Worm (Caenorhabditis elegans) whole organism, young adult: ENCODE data around the gene hst-2.

Source experiments
- C06A6.2 ChIP-seq: fragments of 200-800 bp; sonication (Bioruptor generic); conservative IDR thresholded peaks from 2 replicates; pipeline ENCODE4 v1.3.6; 2022; ENCODE audit warnings: missing genetic modification characterization, missing compliant biosample characterization
- C17E4.6 ChIP-seq: fragments of 200-800 bp; sonication (Bioruptor generic); IDR thresholded peaks from 2 replicates; pipeline ENCODE4 v1.3.6; 2022; ENCODE audit warnings: missing genetic modification reagents, missing genetic modification characterization, missing compliant biosample characterization
- F10E7.11 ChIP-seq: sonication (generic microtip); optimal IDR thresholded peaks from 2 replicates; lab custom pipeline; 2017; ENCODE audit warnings: mild to moderate bottlenecking, missing genetic modification characterization, moderate library complexity, missing compliant biosample characterization
- F22D6.2 ChIP-seq: sonication (generic microtip); optimal IDR thresholded peaks from 2 replicates; lab custom pipeline; 2016; ENCODE audit warnings: mild to moderate bottlenecking, missing genetic modification characterization, missing compliant biosample characterization
- F55B11.4 ChIP-seq: sonication (generic microtip); optimal IDR thresholded peaks from 2 replicates; lab custom pipeline; 2016; ENCODE audit warnings: missing compliant biosample characterization, missing genetic modification characterization, borderline replicate concordance; ENCODE audit not compliant: insufficient read depth
- F57C9.4 ChIP-seq: sonication (generic microtip); optimal IDR thresholded peaks from 2 replicates; lab custom pipeline; 2017; ENCODE audit warnings: mild to moderate bottlenecking, missing genetic modification characterization, missing compliant biosample characterization
- Y53F4B.3 ChIP-seq: fragments of 200-800 bp; sonication (Bioruptor generic); IDR thresholded peaks from 2 replicates; pipeline ENCODE4 v1.3.6; 2022; ENCODE audit warnings: missing genetic modification reagents, missing genetic modification characterization, missing compliant biosample characterization
- ZK185.1 ChIP-seq: sonication (generic microtip); optimal IDR thresholded peaks from 2 replicates; lab custom pipeline; 2016; ENCODE audit warnings: mild to moderate bottlenecking, missing genetic modification characterization, missing compliant biosample characterization; ENCODE audit not compliant: poor library complexity, severe bottlenecking
- ama-1 ChIP-seq, 3 experiments: fragments of 150-350 bp in 1 of 3; sonication (generic microtip) in 2 of 3; optimal IDR thresholded peaks; 2 replicates each; lab custom pipeline; 2014 to 2018; ENCODE audit warnings: missing biosample characterization in 2 of 3, missing genetic modification characterization in 2 of 3, missing genetic modification reagents in 2 of 3
- aptf-3 ChIP-seq: fragments of 200-800 bp; sonication (Bioruptor generic); IDR thresholded peaks from 2 replicates; pipeline ENCODE4 v1.3.6; 2022; ENCODE audit warnings: missing genetic modification characterization, missing compliant biosample characterization
- cebp-1 ChIP-seq, 2 experiments: fragments of 200-800 bp in 1 of 2; sonication (Bioruptor generic) in 1 of 2; sonication (generic microtip) in 1 of 2; IDR thresholded peaks in 1 of 2; optimal IDR thresholded peaks in 1 of 2; 2 replicates each; pipeline versions ENCODE4 v1.3.6 to Lab custom; 2017 to 2022; ENCODE audit warnings: missing compliant biosample characterization in 2 of 2, missing genetic modification characterization in 2 of 2, mild to moderate bottlenecking in 1 of 2, missing genetic modification reagents in 1 of 2, moderate library complexity in 1 of 2
- cebp-2 ChIP-seq: fragments of 200-800 bp; sonication (Bioruptor generic); IDR thresholded peaks from 2 replicates; pipeline ENCODE4 v1.3.6; 2022; ENCODE audit warnings: missing genetic modification characterization, missing compliant biosample characterization
- ceh-27 ChIP-seq: fragments of 200-800 bp; sonication (Bioruptor generic); optimal IDR thresholded peaks from 2 replicates; lab custom pipeline; 2018; ENCODE audit warnings: mild to moderate bottlenecking, missing genetic modification characterization, moderate library complexity, missing compliant biosample characterization
- dox-1 ChIP-seq: fragments of 200-800 bp; sonication (Bioruptor generic); IDR thresholded peaks from 2 replicates; pipeline ENCODE4 v1.3.6; 2022; ENCODE audit warnings: missing genetic modification reagents, missing genetic modification characterization, missing compliant biosample characterization
- dpl-1 ChIP-seq: fragments of 150-350 bp; optimal IDR thresholded peaks from 2 replicates; lab custom pipeline; 2014; ENCODE audit warnings: missing biosample characterization, missing genetic modification reagents, missing genetic modification characterization
- efl-1 ChIP-seq: fragments of 150-350 bp; optimal IDR thresholded peaks from 2 replicates; lab custom pipeline; 2014; ENCODE audit warnings: missing biosample characterization, missing genetic modification reagents, missing genetic modification characterization
- egl-18 ChIP-seq: fragments of 200-800 bp; sonication (Bioruptor generic); IDR thresholded peaks from 2 replicates; pipeline ENCODE4 v1.3.6; 2022; ENCODE audit warnings: missing genetic modification reagents, missing genetic modification characterization, missing compliant biosample characterization
- egl-44 ChIP-seq: fragments of 200-800 bp; sonication (Bioruptor generic); IDR thresholded peaks from 2 replicates; pipeline ENCODE4 v1.3.6; 2022; ENCODE audit warnings: missing genetic modification reagents, missing genetic modification characterization, missing compliant biosample characterization
- ets-4 ChIP-seq: fragments of 200-800 bp; sonication (Bioruptor generic); optimal IDR thresholded peaks from 2 replicates; lab custom pipeline; 2018; ENCODE audit warnings: mild to moderate bottlenecking, missing genetic modification characterization, missing compliant biosample characterization
- hmg-1.2 ChIP-seq: fragments of 200-800 bp; sonication (Bioruptor generic); IDR thresholded peaks from 2 replicates; pipeline ENCODE4 v1.3.6; 2022; ENCODE audit warnings: missing genetic modification reagents, missing genetic modification characterization, missing compliant biosample characterization
- hsf-1 ChIP-seq: fragments of 200-800 bp; sonication (Bioruptor generic); IDR thresholded peaks from 2 replicates; pipeline ENCODE4 v1.3.6; 2022; ENCODE audit warnings: missing genetic modification reagents, missing genetic modification characterization, missing compliant biosample characterization
- let-526 ChIP-seq: fragments of 200-800 bp; sonication (Bioruptor generic); IDR thresholded peaks from 2 replicates; pipeline ENCODE4 v1.3.6; 2022; ENCODE audit warnings: missing genetic modification reagents, missing genetic modification characterization, missing compliant biosample characterization
- lin-54 ChIP-seq: fragments of 200-800 bp; sonication (Bioruptor generic); optimal IDR thresholded peaks from 2 replicates; lab custom pipeline; 2018; ENCODE audit warnings: mild to moderate bottlenecking, missing genetic modification characterization, missing compliant biosample characterization
- madf-8 ChIP-seq: fragments of 200-800 bp; sonication (Bioruptor generic); conservative IDR thresholded peaks from 2 replicates; pipeline ENCODE4 v1.3.6; 2022; ENCODE audit warnings: missing genetic modification reagents, missing genetic modification characterization, missing compliant biosample characterization
- mes-4 ChIP-seq: sonication (generic microtip); optimal IDR thresholded peaks from 2 replicates; lab custom pipeline; 2016; ENCODE audit warnings: missing genotype, missing genetic modification characterization, missing compliant biosample characterization
- mxl-1 ChIP-seq: sonication (generic microtip); optimal IDR thresholded peaks from 2 replicates; lab custom pipeline; 2016; ENCODE audit warnings: missing genetic modification characterization, missing compliant biosample characterization
- nhr-120 ChIP-seq: fragments of 200-800 bp; sonication (Bioruptor generic); IDR thresholded peaks from 2 replicates; pipeline ENCODE4 v1.3.6; 2022; ENCODE audit warnings: missing genetic modification characterization, missing compliant biosample characterization
- nhr-80 ChIP-seq: sonication (generic microtip); optimal IDR thresholded peaks from 2 replicates; lab custom pipeline; 2016; ENCODE audit warnings: missing genetic modification characterization, missing compliant biosample characterization
- pha-4 ChIP-seq: fragments of 150-350 bp; sonication (generic microtip); optimal IDR thresholded peaks from 2 replicates; lab custom pipeline; 2014; ENCODE audit warnings: missing biosample characterization, missing genetic modification reagents, missing genetic modification characterization
- sdz-38 ChIP-seq: sonication (generic microtip); optimal IDR thresholded peaks from 2 replicates; lab custom pipeline; 2016; ENCODE audit warnings: missing genotype, missing genetic modification characterization, missing compliant biosample characterization
- sea-2 ChIP-seq: fragments of 200-800 bp; sonication (Bioruptor generic); IDR thresholded peaks from 2 replicates; pipeline ENCODE4 v1.3.6; 2022; ENCODE audit warnings: missing genetic modification characterization, missing compliant biosample characterization
- snpc-4 ChIP-seq, 5 experiments: fragments of 150-350 bp in 1 of 5; sonication (generic microtip) in 4 of 5; optimal IDR thresholded peaks; 2 replicates each; lab custom pipeline; 2014 to 2018; ENCODE audit warnings: missing genetic modification characterization in 5 of 5, missing biosample characterization in 3 of 5, antibody characterized with exemption in 2 of 5, mild to moderate bottlenecking in 2 of 5, missing compliant biosample characterization in 2 of 5, missing genotype in 2 of 5, moderate library complexity in 2 of 5, missing genetic modification reagents in 1 of 5
- tbp1 ChIP-seq: fragments of 200-800 bp; sonication (Bioruptor generic); optimal IDR thresholded peaks from 2 replicates; lab custom pipeline; 2018; ENCODE audit warnings: mild to moderate bottlenecking, missing genetic modification characterization, missing compliant biosample characterization
- tbx-9 ChIP-seq: sonication (generic microtip); optimal IDR thresholded peaks from 2 replicates; lab custom pipeline; 2016; ENCODE audit warnings: borderline replicate concordance, missing genetic modification characterization, inconsistent platforms, missing compliant biosample characterization
- tlf-1 ChIP-seq: fragments of 200-800 bp; sonication (Bioruptor generic); optimal IDR thresholded peaks from 2 replicates; lab custom pipeline; 2018; ENCODE audit warnings: mild to moderate bottlenecking, missing genetic modification characterization, missing compliant biosample characterization
- zfh-2 ChIP-seq: fragments of 200-800 bp; sonication (Bioruptor generic); conservative IDR thresholded peaks from 2 replicates; pipeline ENCODE4 v1.3.6; 2022; ENCODE audit warnings: missing genetic modification reagents, missing genetic modification characterization, missing compliant biosample characterization
- ztf-25 ChIP-seq: fragments of 200-800 bp; sonication (Bioruptor generic); IDR thresholded peaks from 2 replicates; pipeline ENCODE4 v1.3.6; 2022; ENCODE audit warnings: missing genetic modification reagents, missing genetic modification characterization, missing compliant biosample characterization
- ztf-28 ChIP-seq: fragments of 200-800 bp; sonication (Bioruptor generic); IDR thresholded peaks from 2 replicates; pipeline ENCODE4 v1.3.6; 2022; ENCODE audit warnings: missing genetic modification reagents, missing genetic modification characterization, missing compliant biosample characterization
- ztf-3 ChIP-seq: fragments of 200-800 bp; sonication (Bioruptor generic); optimal IDR thresholded peaks from 2 replicates; lab custom pipeline; 2018; ENCODE audit warnings: mild to moderate bottlenecking, missing genetic modification characterization, missing compliant biosample characterization

Gene hst-2

DNA sequence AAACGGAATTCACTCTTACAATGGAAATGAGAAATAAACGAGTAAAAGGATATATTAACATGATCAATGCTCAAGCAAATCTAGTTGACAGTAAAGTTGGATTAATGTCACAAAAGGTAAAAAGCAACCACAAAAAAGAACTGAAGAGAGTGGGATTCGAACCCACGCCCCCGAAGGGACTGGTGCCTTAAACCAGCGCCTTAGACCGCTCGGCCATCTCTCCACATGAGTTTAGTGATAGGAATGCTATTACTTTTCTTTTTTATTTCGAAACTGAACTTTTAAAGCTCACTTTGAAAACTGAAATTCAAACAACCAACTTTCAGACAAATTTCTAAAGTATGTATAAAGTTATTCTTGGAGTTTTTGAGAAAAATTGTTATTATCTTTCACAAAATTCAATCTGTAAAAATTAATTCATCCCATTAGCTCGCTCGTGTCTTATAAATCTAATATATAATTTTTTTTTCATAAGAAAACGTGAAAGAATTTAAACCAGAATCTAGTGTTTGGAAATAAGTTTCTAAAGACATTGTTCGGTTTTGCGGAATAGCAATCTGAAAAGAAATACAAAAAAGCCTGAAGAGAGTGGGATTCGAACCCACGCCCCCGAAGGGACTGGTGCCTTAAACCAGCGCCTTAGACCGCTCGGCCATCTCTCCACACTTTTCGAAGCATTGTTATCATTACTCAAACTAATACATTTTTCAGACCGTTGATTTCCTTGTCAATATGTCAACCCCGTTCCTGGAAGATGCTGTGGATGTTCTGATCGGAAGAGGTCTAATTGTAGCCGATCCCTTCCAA lies 44.0 kb downstream of the hst-2 start (continued):
- no peak for TF ChIP-seq tlf-1 (GFP tag; lab: Kevin White, UChicago)
- no peak for TF ChIP-seq F10E7.11
- TF ChIP-seq madf-8 (GFP tag; lab: Robert Waterston, UW): no peak
- TF ChIP-seq F55B11.4: no peak
- TF ChIP-seq F57C9.4 (tag; lab: Kevin White, UChicago): no peak
- no peak for TF ChIP-seq C17E4.6 (GFP tag; lab: Robert Waterston, UW)
- TF ChIP-seq Y53F4B.3: 0 out of 2 replicates have a peak, but pooled peaks have one; percentile 21
- 0 out of 2 replicates have a peak, but pooled peaks have one; percentile 32 for TF ChIP-seq ztf-28 (GFP tag; lab: Robert Waterston, UW)
- TF ChIP-seq nhr-80: no peak
- no peak for TF ChIP-seq pha-4 (tag; lab: Kevin White, UChicago)
- peak; percentile 38; the same call in 1 of the 2 replicates for TF ChIP-seq hmg-1.2 (GFP tag; lab: Robert Waterston, UW)
- peak; percentile 66 for TF ChIP-seq ZK185.1 (tag; lab: Kevin White, UChicago)
- no peak for TF ChIP-seq ceh-27 (GFP tag; lab: Kevin White, UChicago)
- no peak for TF ChIP-seq ets-4
- TF ChIP-seq mxl-1: peak; percentile 40
- peak; percentile 42; the same call in 1 of the 2 replicates for TF ChIP-seq dox-1 (GFP tag; lab: Robert Waterston, UW)
- peak; percentile 51; the same call in 1 of the 2 replicates for TF ChIP-seq aptf-3
- no peak for TF ChIP-seq cebp-2 (GFP tag; lab: Robert Waterston, UW)
- TF ChIP-seq dpl-1 (GFP tag; lab: Kevin White, UChicago): no peak
- TF ChIP-seq cebp-1 (GFP tag; IDR thresholded peaks at IDR 0.05; lab: Robert Waterston, UW): no peak
- no peak for TF ChIP-seq cebp-1 (tag; optimal IDR thresholded peaks at IDR 0.05; lab: Kevin White, UChicago)
- TF ChIP-seq F22D6.2 (tag; lab: Kevin White, UChicago): no peak
- TF ChIP-seq tbx-9: no peak
- TF ChIP-seq snpc-4 (GFP tag; optimal IDR thresholded peaks at IDR 0.05; lab: Kevin White, UChicago): no peak
- TF ChIP-seq snpc-4 (tag; optimal IDR thresholded peaks at IDR 0.05; lab: Kevin White, UChicago): peak in 1 of 4 experiments; percentile 33
- no peak for TF ChIP-seq C06A6.2 (GFP tag; lab: Robert Waterston, UW)
- no peak for TF ChIP-seq sea-2
- no peak for TF ChIP-seq sdz-38 (tag; lab: Kevin White, UChicago)
- no peak for TF ChIP-seq ama-1 (optimal IDR thresholded peaks at IDR 0.05; lab: Kevin White, UChicago)
- peak in 1 of 2 experiments; percentile 55 for TF ChIP-seq ama-1 (GFP tag; optimal IDR thresholded peaks at IDR 0.05; lab: Kevin White, UChicago)
- TF ChIP-seq zfh-2 (GFP tag; lab: Robert Waterston, UW): no peak
- peak; percentile 34 for TF ChIP-seq mes-4
- TF ChIP-seq ztf-25 (GFP tag; lab: Robert Waterston, UW): 0 out of 2 replicates have a peak, but pooled peaks have one; percentile 61
- no peak for TF ChIP-seq efl-1 (GFP tag; lab: Kevin White, UChicago)
- TF ChIP-seq, all 124 proteins: peak for 38

DNA sequence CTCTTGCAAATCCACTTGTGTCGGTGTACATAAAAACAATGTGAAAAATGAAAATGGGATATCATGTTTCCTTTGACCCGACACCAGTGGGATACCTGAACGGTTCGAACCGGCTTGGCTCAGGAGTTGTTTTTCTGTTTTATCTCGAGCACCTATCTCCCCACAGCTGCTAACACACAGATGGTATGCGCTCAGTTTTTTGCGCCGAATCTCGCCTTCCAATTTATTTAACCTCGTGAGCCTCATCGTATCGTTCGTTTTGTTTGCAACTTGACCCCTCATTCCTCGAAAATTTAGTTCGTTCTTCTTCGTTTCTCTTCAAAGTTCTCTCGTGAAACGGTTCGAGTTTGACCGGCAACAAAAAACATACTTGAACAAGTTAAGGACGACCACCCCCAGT lies 46.4 kb downstream of the hst-2 start, which contains the start of gene C05C9.1:
TSS of gene C05C9.1 (plus strand) at position 301 of the 400 bp plus-strand sequence.
- TF ChIP-seq lin-54 (GFP tag; lab: Kevin White, UChicago) (no peak), let-526 (GFP tag; lab: Robert Waterston, UW) (no peak), egl-18 (GFP tag; lab: Robert Waterston, UW) (no peak), nhr-120 (GFP tag; lab: Robert Waterston, UW) (no peak), cebp-1 (GFP tag; IDR thresholded peaks at IDR 0.05; lab: Robert Waterston, UW) (no peak), cebp-1 (tag; optimal IDR thresholded peaks at IDR 0.05; lab: Kevin White, UChicago) (no peak), dox-1 (GFP tag; lab: Robert Waterston, UW) (no peak), hsf-1 (no peak), ztf-3 (GFP tag; lab: Kevin White, UChicago) (no peak), egl-44 (GFP tag; lab: Robert Waterston, UW) (no peak), tbp1 (GFP tag; lab: Kevin White, UChicago) (no peak)
